Worm (Caenorhabditis elegans) whole organism, L1 larva: ENCODE measurements around the gene lin-54.

Experiments used
- C04F5.9 ChIP-seq: sonication (generic microtip); optimal IDR thresholded peaks from 2 replicates; lab custom pipeline; 2016; ENCODE audit warnings: missing genetic modification characterization, missing compliant biosample characterization
- C16A3.4 ChIP-seq: fragments of 150-350 bp; optimal IDR thresholded peaks from 2 replicates; lab custom pipeline; 2014; ENCODE audit warnings: missing biosample characterization, missing genetic modification characterization
- C34B4.2 ChIP-seq: sonication (generic microtip); optimal IDR thresholded peaks from 2 replicates; lab custom pipeline; 2017; ENCODE audit warnings: mild to moderate bottlenecking, missing genetic modification characterization, missing compliant biosample characterization
- F16B12.6 ChIP-seq: fragments of 150-350 bp; optimal IDR thresholded peaks from 2 replicates; lab custom pipeline; 2014; ENCODE audit warnings: missing biosample characterization, missing genetic modification characterization
- aha-1 ChIP-seq: fragments of 150-350 bp; optimal IDR thresholded peaks from 2 replicates; lab custom pipeline; 2014; ENCODE audit warnings: missing biosample characterization, missing genetic modification characterization
- alr-1 ChIP-seq: fragments of 200-800 bp; sonication (Bioruptor generic); optimal IDR thresholded peaks from 2 replicates; lab custom pipeline; 2018; ENCODE audit warnings: borderline replicate concordance, mild to moderate bottlenecking, missing genetic modification characterization, missing compliant biosample characterization
- ama-1 ChIP-seq: fragments of 150-350 bp; optimal IDR thresholded peaks from 2 replicates; lab custom pipeline; 2014
- ceh-82 ChIP-seq, 3 experiments: fragments of 150-350 bp in 1 of 3; sonication (generic microtip) in 2 of 3; optimal IDR thresholded peaks; 2 replicates each; lab custom pipeline; 2014 to 2017; ENCODE audit warnings: missing biosample characterization in 3 of 3, missing genetic modification characterization in 3 of 3
- dpl-1 ChIP-seq, 3 experiments: fragments of 150-350 bp in 2 of 3; sonication (generic microtip) in 1 of 3; optimal IDR thresholded peaks; 2 replicates each; lab custom pipeline; 2014 to 2017; ENCODE audit warnings: missing biosample characterization in 3 of 3, missing genetic modification characterization in 3 of 3, missing genetic modification reagents in 3 of 3
- efl-1 ChIP-seq, 4 experiments: fragments of 150-350 bp; optimal IDR thresholded peaks in 3 of 4; peaks in 1 of 4; 1 replicate in 1 of 4; 2 replicates in 3 of 4; lab custom pipeline; 2014; ENCODE audit warnings: missing biosample characterization in 2 of 4, missing genetic modification characterization in 2 of 4, missing genetic modification reagents in 2 of 4
- egl-27 ChIP-seq, 2 experiments: fragments of 150-350 bp in 1 of 2; sonication (generic microtip); optimal IDR thresholded peaks; 3 replicates each; lab custom pipeline; 2017 to 2018; ENCODE audit warnings: missing biosample characterization in 2 of 2, missing genetic modification characterization in 2 of 2, missing genetic modification reagents in 2 of 2
- elt-2 ChIP-seq: sonication (generic microtip); optimal IDR thresholded peaks from 2 replicates; lab custom pipeline; 2016; ENCODE audit warnings: missing genetic modification characterization, mild to moderate bottlenecking, inconsistent platforms, missing compliant biosample characterization, missing genetic modification reagents
- elt-3 ChIP-seq, 6 experiments: fragments of 150-350 bp in 1 of 6; sonication (generic microtip); optimal IDR thresholded peaks; 2 replicates each; lab custom pipeline; 2017 to 2018; ENCODE audit warnings: missing biosample characterization in 6 of 6, missing genetic modification characterization in 6 of 6, inconsistent platforms in 1 of 6
- ets-5 ChIP-seq: fragments of 200-800 bp; sonication (Bioruptor generic); IDR thresholded peaks from 2 replicates; pipeline ENCODE4 v1.3.6; 2022; ENCODE audit warnings: missing genetic modification characterization, missing compliant biosample characterization
- fkh-4 ChIP-seq: sonication (generic microtip); optimal IDR thresholded peaks from 2 replicates; lab custom pipeline; 2016; ENCODE audit warnings: missing compliant biosample characterization, missing genetic modification characterization, borderline replicate concordance
- hpl-2 ChIP-seq: fragments of 150-350 bp; optimal IDR thresholded peaks from 2 replicates; lab custom pipeline; 2014; ENCODE audit warnings: missing biosample characterization, missing genetic modification reagents, missing genetic modification characterization
- irx-1 ChIP-seq: sonication (generic microtip); optimal IDR thresholded peaks from 2 replicates; lab custom pipeline; 2016; ENCODE audit warnings: missing genetic modification characterization, missing compliant biosample characterization
- jun-1 ChIP-seq: fragments of 150-350 bp; optimal IDR thresholded peaks from 2 replicates; lab custom pipeline; 2014; ENCODE audit warnings: missing biosample characterization, missing genetic modification reagents, missing genetic modification characterization
- lin-14 ChIP-seq: fragments of 200-800 bp; sonication (Bioruptor generic); optimal IDR thresholded peaks from 2 replicates; lab custom pipeline; 2018; ENCODE audit warnings: mild to moderate bottlenecking, missing genetic modification characterization, moderate library complexity, missing compliant biosample characterization
- lin-39 ChIP-seq: fragments of 150-350 bp; optimal IDR thresholded peaks from 2 replicates; lab custom pipeline; 2014; ENCODE audit warnings: missing biosample characterization, missing genetic modification reagents, missing genetic modification characterization
- lir-3 ChIP-seq: sonication (generic microtip); optimal IDR thresholded peaks from 2 replicates; lab custom pipeline; 2016; ENCODE audit warnings: mild to moderate bottlenecking, missing genetic modification characterization, moderate library complexity, missing compliant biosample characterization; ENCODE audit not compliant: poor library complexity
- mab-9 ChIP-seq: fragments of 200-800 bp; sonication (Bioruptor generic); IDR thresholded peaks from 2 replicates; pipeline ENCODE4 v1.3.6; 2022; ENCODE audit warnings: missing genetic modification reagents, missing genetic modification characterization, missing compliant biosample characterization
- nhr-19 ChIP-seq: fragments of 200-800 bp; sonication (Bioruptor generic); conservative IDR thresholded peaks from 2 replicates; pipeline ENCODE4 v1.3.6; 2022; ENCODE audit warnings: missing genetic modification characterization, missing compliant biosample characterization
- nhr-20 ChIP-seq: sonication (generic microtip); optimal IDR thresholded peaks from 2 replicates; lab custom pipeline; 2016; ENCODE audit warnings: mild to moderate bottlenecking, missing genetic modification characterization, missing compliant biosample characterization
- nhr-28 ChIP-seq: fragments of 150-350 bp; optimal IDR thresholded peaks from 2 replicates; lab custom pipeline; 2014; ENCODE audit warnings: missing biosample characterization, missing genetic modification characterization
- nhr-47 ChIP-seq: sonication (generic microtip); optimal IDR thresholded peaks from 2 replicates; lab custom pipeline; 2016; ENCODE audit warnings: mild to moderate bottlenecking, missing genetic modification characterization, moderate library complexity, missing compliant biosample characterization
- nhr-85 ChIP-seq: sonication (generic microtip); peaks from one replicate; lab custom pipeline; 2016; ENCODE audit warnings: missing genetic modification characterization, inconsistent platforms, missing compliant biosample characterization
- pqm-1 ChIP-seq: sonication (generic microtip); optimal IDR thresholded peaks from 3 replicates; lab custom pipeline; 2017; ENCODE audit warnings: missing biosample characterization, missing genetic modification characterization
- rnt-1 ChIP-seq: sonication (generic microtip); optimal IDR thresholded peaks from 2 replicates; lab custom pipeline; 2016; ENCODE audit warnings: mild to moderate bottlenecking, missing genetic modification characterization, moderate library complexity, missing compliant biosample characterization
- snpc-4 ChIP-seq: fragments of 150-350 bp; optimal IDR thresholded peaks from 2 replicates; lab custom pipeline; 2014; ENCODE audit warnings: missing biosample characterization, missing genetic modification characterization
- unc-130 ChIP-seq: fragments of 150-350 bp; optimal IDR thresholded peaks from 2 replicates; lab custom pipeline; 2017; ENCODE audit warnings: missing biosample characterization, missing genetic modification characterization, inconsistent platforms
- unc-30 ChIP-seq: sonication (generic microtip); optimal IDR thresholded peaks from 2 replicates; lab custom pipeline; 2017; ENCODE audit warnings: missing biosample characterization, missing genetic modification characterization
- vab-15 ChIP-seq: sonication (generic microtip); optimal IDR thresholded peaks from 2 replicates; lab custom pipeline; 2017; ENCODE audit warnings: missing genotype, mild to moderate bottlenecking, missing genetic modification characterization, missing compliant biosample characterization
- xbp-1 ChIP-seq: sonication (generic microtip); optimal IDR thresholded peaks from 2 replicates; lab custom pipeline; 2016; ENCODE audit warnings: missing genetic modification characterization, missing compliant biosample characterization
- zip-4 ChIP-seq: fragments of 200-800 bp; sonication (Bioruptor generic); optimal IDR thresholded peaks from 2 replicates; lab custom pipeline; 2018; ENCODE audit warnings: mild to moderate bottlenecking, missing genetic modification characterization, moderate library complexity, missing compliant biosample characterization
- ztf-4 ChIP-seq: fragments of 150-350 bp; optimal IDR thresholded peaks from 2 replicates; lab custom pipeline; 2014; ENCODE audit warnings: missing biosample characterization, missing genetic modification characterization

The lin-54 gene

ce11 chrIV:13240078-13240841 lies 584 bp upstream of the lin-54 start, which contains the start of gene rpl-12 (continued):
- TF ChIP-seq nhr-20 (tag; lab: Kevin White, UChicago) (peak; percentile 99), C34B4.2 (tag; lab: Kevin White, UChicago) (peak; percentile 82), elt-3 (tag; optimal IDR thresholded peaks at IDR 0.05; lab: Kevin White, UChicago) (peak; percentile 86 to 99 (median 98)), ceh-82 (tag; optimal IDR thresholded peaks at IDR 0.05; lab: Kevin White, UChicago) (peak; percentile 98 to 100 (median 99)), nhr-85 (peak; percentile 99), xbp-1 (tag; lab: Kevin White, UChicago) (peak; percentile 99)

ce11 chrIV:13241340-13241739 lies 496 bp downstream of the lin-54 start:
- TF ChIP-seq C04F5.9 (tag; lab: Kevin White, UChicago) (no peak), pqm-1 (tag; lab: Kevin White, UChicago) (no peak), ztf-4 (tag; lab: Kevin White, UChicago) (no peak), unc-130 (tag; lab: Kevin White, UChicago) (no peak), C16A3.4 (tag; lab: Kevin White, UChicago) (no peak), zip-4 (no peak), mab-9 (GFP tag; lab: Robert Waterston, UW) (no peak), ama-1 (lab: Kevin White, UChicago) (no peak), egl-27 (tag; optimal IDR thresholded peaks at IDR 0.05; lab: Kevin White, UChicago) (no peak)

DNA sequence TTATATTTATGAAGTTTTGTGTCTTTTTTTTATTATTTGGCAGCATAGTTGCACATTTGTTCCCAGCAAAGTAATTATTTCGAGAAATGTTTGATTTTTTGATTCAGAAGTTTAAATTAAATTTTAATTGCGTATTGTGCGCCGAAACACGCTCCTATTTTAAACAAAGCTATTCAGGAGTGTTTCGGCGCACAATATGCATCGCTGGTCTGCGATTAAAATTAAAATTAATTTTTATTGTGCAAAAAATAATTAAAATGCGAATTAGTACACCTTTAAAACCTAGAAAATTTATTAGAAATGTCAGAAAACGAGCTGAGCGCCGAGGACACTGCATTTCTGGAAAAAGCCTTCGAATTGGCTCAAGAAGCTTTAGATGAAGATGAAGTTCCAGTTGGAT lies 2.5 kb downstream of the lin-54 start, which contains the start of gene JC8.4:
TSS of gene JC8.4 (plus strand) at position 301 of the 400 bp plus-strand sequence.
- TF ChIP-seq snpc-4 (tag; lab: Kevin White, UChicago) (no peak), efl-1 (optimal IDR thresholded peaks at IDR 0.05; lab: Kevin White, UChicago) (no peak), efl-1 (GFP tag; optimal IDR thresholded peaks at IDR 0.05 in 1 of 2; lab: Kevin White, UChicago) (peak in 1 of 2 experiments; percentile 33), ets-5 (GFP tag; lab: Robert Waterston, UW) (no peak), nhr-19 (GFP tag; lab: Robert Waterston, UW) (no peak), alr-1 (no peak), lin-39 (tag; lab: Kevin White, UChicago) (no peak)

DNA sequence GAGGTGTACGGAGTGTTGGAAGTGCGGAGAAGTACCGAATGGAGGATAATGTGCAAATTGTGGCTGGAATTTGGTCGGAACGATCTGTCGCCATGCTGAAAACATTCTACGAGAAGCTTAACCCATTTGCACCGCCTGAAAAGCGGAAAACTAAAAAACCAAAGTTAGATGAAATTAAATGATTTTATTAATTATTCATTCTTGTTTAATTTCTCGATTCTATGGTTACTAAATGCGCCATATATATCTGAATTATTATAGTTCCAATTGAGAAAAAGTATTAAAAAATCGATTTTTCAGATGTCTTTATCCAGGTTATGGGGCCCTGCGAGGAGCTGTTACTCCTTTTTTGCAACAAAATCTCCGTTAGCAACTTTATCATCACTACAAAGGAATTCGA lies 3.2 kb downstream of the lin-54 start, which contains the start of gene cox-11:
TSS of gene cox-11 (plus strand) at position 301 of the 400 bp plus-strand sequence.
- TF ChIP-seq mab-9 (GFP tag; lab: Robert Waterston, UW) (no peak), elt-2 (tag; lab: Kevin White, UChicago) (no peak), lir-3 (tag; lab: Kevin White, UChicago) (no peak), dpl-1 (GFP tag; optimal IDR thresholded peaks at IDR 0.05; lab: Kevin White, UChicago) (no peak), nhr-28 (tag; lab: Kevin White, UChicago) (no peak), aha-1 (tag; lab: Kevin White, UChicago) (no peak), jun-1 (tag; lab: Kevin White, UChicago) (no peak), nhr-19 (GFP tag; lab: Robert Waterston, UW) (no peak), elt-3 (tag; optimal IDR thresholded peaks at IDR 0.05; lab: Kevin White, UChicago) (no peak)

DNA sequence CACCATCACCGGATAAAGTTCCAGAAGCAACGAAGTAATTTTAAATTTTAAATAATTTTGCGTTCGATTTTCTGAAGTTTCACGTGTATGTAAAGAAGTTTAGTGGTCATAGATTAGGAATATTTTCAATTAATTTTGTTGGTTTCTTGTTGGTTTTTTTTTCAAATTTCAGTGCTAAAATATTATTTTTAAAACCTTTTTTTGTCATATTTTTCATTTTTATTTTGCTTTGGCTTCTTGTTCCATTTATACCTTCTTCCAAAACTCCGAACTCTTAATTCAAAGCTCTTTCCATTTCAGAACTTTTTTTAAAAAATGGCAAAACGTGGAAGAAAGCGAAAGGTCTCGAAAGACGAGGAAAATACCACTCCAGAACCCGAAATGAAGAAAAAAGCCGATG lies 6.1 kb downstream of the lin-54 start, which contains the start of gene JC8.7:
TSS of gene JC8.7 (plus strand) at position 301 of the 400 bp plus-strand sequence.
- TF ChIP-seq lin-14 (no peak), fkh-4 (tag; lab: Kevin White, UChicago) (no peak), nhr-19 (GFP tag; lab: Robert Waterston, UW) (no peak), elt-2 (tag; lab: Kevin White, UChicago) (no peak), irx-1 (no peak), nhr-85 (no peak), C04F5.9 (tag; lab: Kevin White, UChicago) (no peak), vab-15 (tag; lab: Kevin White, UChicago) (no peak), unc-130 (tag; lab: Kevin White, UChicago) (no peak), jun-1 (tag; lab: Kevin White, UChicago) (no peak), rnt-1 (no peak), F16B12.6 (tag; lab: Kevin White, UChicago) (no peak), hpl-2 (GFP tag; lab: Kevin White, UChicago) (no peak), unc-30 (tag; lab: Kevin White, UChicago) (no peak), nhr-47 (tag; lab: Kevin White, UChicago) (no peak)
